Fruit fly (Drosophila melanogaster) whole organism, pupa: ENCODE data around the gene RhoGAP16F.

Source experiments
- CG10348 ChIP-seq: fragments of 200-800 bp; sonication (Bioruptor generic); IDR thresholded peaks from 2 replicates; pipeline ENCODE4 v1.3.6; 2022; ENCODE audit warnings: missing biosample characterization, missing genetic modification characterization
- CG12605 ChIP-seq: fragments of 200-800 bp; sonication (Bioruptor generic); IDR thresholded peaks from 2 replicates; pipeline ENCODE4 v1.3.6; 2022; ENCODE audit warnings: missing biosample characterization, missing genetic modification characterization
- CG13204 ChIP-seq: fragments of 200-800 bp; sonication (Bioruptor generic); optimal IDR thresholded peaks from 2 replicates; lab custom pipeline; 2018; ENCODE audit warnings: missing biosample characterization, mild to moderate bottlenecking, missing genetic modification characterization, moderate library complexity
- CG14655 ChIP-seq: fragments of 200-800 bp; sonication (Bioruptor generic); optimal IDR thresholded peaks from 3 replicates; lab custom pipeline; 2017; ENCODE audit warnings: mild to moderate bottlenecking, missing biosample characterization, missing genetic modification reagents, missing genetic modification characterization
- CG15710 ChIP-seq: fragments of 200-800 bp; sonication (Bioruptor generic); optimal IDR thresholded peaks from 2 replicates; lab custom pipeline; 2018; ENCODE audit warnings: missing biosample characterization, mild to moderate bottlenecking, missing genetic modification characterization, moderate library complexity
- CG17806 ChIP-seq: fragments of 200-800 bp; sonication (Bioruptor generic); optimal IDR thresholded peaks from 2 replicates; lab custom pipeline; 2018; ENCODE audit warnings: missing biosample characterization, mild to moderate bottlenecking, missing genetic modification characterization, moderate library complexity
- CG32121 ChIP-seq: fragments of 200-800 bp; sonication (Bioruptor generic); IDR thresholded peaks from 2 replicates; pipeline ENCODE4 v1.3.6; 2022; ENCODE audit warnings: missing biosample characterization, missing genetic modification characterization
- CG34367 ChIP-seq: fragments of 200-800 bp; sonication (Bioruptor generic); optimal IDR thresholded peaks from 2 replicates; lab custom pipeline; 2018; ENCODE audit warnings: missing biosample characterization, mild to moderate bottlenecking, missing genetic modification characterization
- CG4496 ChIP-seq: fragments of 200-800 bp; sonication (Bioruptor generic); IDR thresholded peaks from 3 replicates; pipeline ENCODE4 v1.3.6; 2022; ENCODE audit warnings: missing biosample characterization, missing genetic modification characterization
- CG8159 ChIP-seq: fragments of 200-800 bp; sonication (Bioruptor generic); optimal IDR thresholded peaks from 3 replicates; lab custom pipeline; 2018; ENCODE audit warnings: missing biosample characterization, mild to moderate bottlenecking, missing genetic modification characterization, moderate library complexity
- CG8301 ChIP-seq: fragments of 200-800 bp; sonication (Bioruptor generic); optimal IDR thresholded peaks from 2 replicates; lab custom pipeline; 2018; ENCODE audit warnings: missing biosample characterization, mild to moderate bottlenecking, missing genetic modification characterization
- CG9948 ChIP-seq: fragments of 200-800 bp; sonication (Bioruptor generic); optimal IDR thresholded peaks from 2 replicates; lab custom pipeline; 2018; ENCODE audit warnings: missing biosample characterization, mild to moderate bottlenecking, missing genetic modification characterization, moderate library complexity
- D1 ChIP-seq: fragments of 200-800 bp; sonication (Bioruptor generic); optimal IDR thresholded peaks from 2 replicates; lab custom pipeline; 2018; ENCODE audit warnings: missing biosample characterization, mild to moderate bottlenecking, missing genetic modification characterization, moderate library complexity
- EcR ChIP-seq: fragments of 200-800 bp; sonication (Bioruptor generic); optimal IDR thresholded peaks from 3 replicates; lab custom pipeline; 2019; ENCODE audit warnings: missing biosample characterization, missing genetic modification characterization, mild to moderate bottlenecking, moderate library complexity, missing genetic modification reagents
- Ets98B ChIP-seq: fragments of 200-800 bp; sonication (Bioruptor generic); IDR thresholded peaks from 2 replicates; pipeline ENCODE4 v1.3.6; 2022; ENCODE audit warnings: missing biosample characterization, missing genetic modification characterization
- Pif1A ChIP-seq: fragments of 200-800 bp; sonication (Bioruptor generic); optimal IDR thresholded peaks from 3 replicates; lab custom pipeline; 2016; ENCODE audit warnings: missing biosample characterization, missing genetic modification characterization
- Pif1B ChIP-seq: fragments of 200-800 bp; sonication (Bioruptor generic); optimal IDR thresholded peaks from 3 replicates; lab custom pipeline; 2016; ENCODE audit warnings: missing biosample characterization, missing genetic modification characterization
- Snoo ChIP-seq: fragments of 200-800 bp; sonication (Bioruptor generic); optimal IDR thresholded peaks from 3 replicates; lab custom pipeline; 2017; ENCODE audit warnings: missing biosample characterization, mild to moderate bottlenecking, missing genetic modification characterization, inconsistent platforms
- fd96Ca ChIP-seq: fragments of 200-800 bp; sonication (Bioruptor generic); IDR thresholded peaks from 3 replicates; pipeline ENCODE4 v1.3.6; 2022; ENCODE audit warnings: missing biosample characterization, missing genetic modification characterization
- gl ChIP-seq: fragments of 200-800 bp; sonication (Bioruptor generic); optimal IDR thresholded peaks from 2 replicates; lab custom pipeline; 2018; ENCODE audit warnings: missing biosample characterization, mild to moderate bottlenecking, missing genetic modification characterization
- rn ChIP-seq: fragments of 200-800 bp; sonication (Bioruptor generic); IDR thresholded peaks from 2 replicates; pipeline ENCODE4 v1.3.6; 2022; ENCODE audit warnings: missing biosample characterization, missing genetic modification characterization

Gene RhoGAP16F

dm6 chrX:18106686-18107085 is 13.7 kb downstream of the RhoGAP16F start:
- TF ChIP-seq CG8159 (tag; lab: Kevin White, UChicago) (no peak), CG32121 (GFP tag; lab: Robert Waterston, UW) (no peak), CG4496 (GFP tag; lab: Robert Waterston, UW) (no peak), D1 (tag; lab: Kevin White, UChicago) (no peak), EcR (GFP tag; lab: Kevin White, UChicago) (no peak), gl (tag; lab: Kevin White, UChicago) (no peak), CG14655 (GFP tag; lab: Kevin White, UChicago) (no peak), Snoo (tag; lab: Kevin White, UChicago) (no peak), CG10348 (GFP tag; lab: Robert Waterston, UW) (no peak)

dm6 chrX:18108676-18109075 is 15.7 kb downstream of the RhoGAP16F start:
- no peak for TF ChIP-seq CG9948

dm6 chrX:18114770-18115169 is 21.8 kb downstream of the RhoGAP16F start:
- no peak for TF ChIP-seq Ets98B (GFP tag; lab: Robert Waterston, UW)
- no peak for TF ChIP-seq fd96Ca (GFP tag; lab: Robert Waterston, UW)
- TF ChIP-seq CG9948 = no peak
- no peak for TF ChIP-seq CG4496 (GFP tag; lab: Robert Waterston, UW)
- TF ChIP-seq CG17806 = no peak
- no peak for TF ChIP-seq CG32121 (GFP tag; lab: Robert Waterston, UW)
- TF ChIP-seq CG12605 (GFP tag; lab: Robert Waterston, UW) = no peak

- TF ChIP-seq Snoo (tag; lab: Kevin White, UChicago) (no peak), Pif1A (GFP tag; lab: Kevin White, UChicago) (no peak), Pif1B (GFP tag; lab: Kevin White, UChicago) (no peak), EcR (GFP tag; lab: Kevin White, UChicago) (no peak), CG12605 (GFP tag; lab: Robert Waterston, UW) (no peak), CG9948 (no peak), D1 (tag; lab: Kevin White, UChicago) (no peak), CG13204 (GFP tag; lab: Kevin White, UChicago) (no peak), Ets98B (GFP tag; lab: Robert Waterston, UW) (no peak), CG34367 (tag; lab: Kevin White, UChicago) (no peak), CG14655 (GFP tag; lab: Kevin White, UChicago) (no peak), rn (GFP tag; lab: Robert Waterston, UW) (no peak), CG10348 (GFP tag; lab: Robert Waterston, UW) (no peak), CG8159 (tag; lab: Kevin White, UChicago) (no peak), CG8301 (no peak), gl (tag; lab: Kevin White, UChicago) (no peak), CG32121 (GFP tag; lab: Robert Waterston, UW) (no peak), CG15710 (no peak), CG4496 (GFP tag; lab: Robert Waterston, UW) (no peak), fd96Ca (GFP tag; lab: Robert Waterston, UW) (no peak)
Observed at dm6 chrX:18116811-18117383, 24.0 kb downstream of the RhoGAP16F start, which contains the start of gene wupA. TSS of gene wupA (minus strand) at chrX:18116922.

- TF ChIP-seq CG15710 = no peak
- TF ChIP-seq CG12605 (GFP tag; lab: Robert Waterston, UW) = no peak
- no peak for TF ChIP-seq CG13204 (GFP tag; lab: Kevin White, UChicago)
- TF ChIP-seq CG14655 (GFP tag; lab: Kevin White, UChicago) = no peak
- TF ChIP-seq CG4496 (GFP tag; lab: Robert Waterston, UW) = no peak
- TF ChIP-seq CG8159 (tag; lab: Kevin White, UChicago) = no peak
- TF ChIP-seq Ets98B (GFP tag; lab: Robert Waterston, UW) = no peak
- no peak for TF ChIP-seq gl (tag; lab: Kevin White, UChicago)
Observed at dm6 chrX:18118519-18118918, 25.6 kb downstream of the RhoGAP16F start.

dm6 chrX:18125520-18125919 is 32.6 kb downstream of the RhoGAP16F start:
- TF ChIP-seq CG32121 (GFP tag; lab: Robert Waterston, UW) = no peak
- TF ChIP-seq CG10348 (GFP tag; lab: Robert Waterston, UW) = no peak
- TF ChIP-seq CG13204 (GFP tag; lab: Kevin White, UChicago) = no peak
- TF ChIP-seq CG17806 = no peak
- no peak for TF ChIP-seq CG14655 (GFP tag; lab: Kevin White, UChicago)
- no peak for TF ChIP-seq Pif1B (GFP tag; lab: Kevin White, UChicago)
- no peak for TF ChIP-seq CG12605 (GFP tag; lab: Robert Waterston, UW)
- TF ChIP-seq, all 21 proteins: peak for 0

- TF ChIP-seq fd96Ca (GFP tag; lab: Robert Waterston, UW) = no peak
- no peak for TF ChIP-seq CG34367 (tag; lab: Kevin White, UChicago)
- no peak for TF ChIP-seq rn (GFP tag; lab: Robert Waterston, UW)
- TF ChIP-seq Snoo (tag; lab: Kevin White, UChicago) = no peak
- no peak for TF ChIP-seq CG9948
- TF ChIP-seq Ets98B (GFP tag; lab: Robert Waterston, UW) = no peak
- no peak for TF ChIP-seq CG17806
- no peak for TF ChIP-seq Pif1A (GFP tag; lab: Kevin White, UChicago)
- no peak for TF ChIP-seq CG32121 (GFP tag; lab: Robert Waterston, UW)
Observed at dm6 chrX:18129297-18129696, 36.4 kb downstream of the RhoGAP16F start.
